Worm (Caenorhabditis elegans): ENCODE data around the gene spe-42.

spe-42 gene

ce11 chrV:11704658-11705057, 32.1 kb downstream of the spe-42 start:
- TF ChIP-seq lsy-2 (tag; optimal IDR thresholded peaks at IDR 0.05) = no peak
- peak; percentile 82 for TF ChIP-seq ces-1 (GFP tag; optimal IDR thresholded peaks at IDR 0.05)
- peak; percentile 84 for TF ChIP-seq aha-1 (tag)
- TF ChIP-seq fkh-10 (GFP tag; optimal IDR thresholded peaks at IDR 0.05) = peak; percentile 77
- peak; percentile 92 for TF ChIP-seq ceh-32 (tag; optimal IDR thresholded peaks at IDR 0.05; ENCODE audit: poor library complexity)
- no peak for TF ChIP-seq ceh-44 (GFP tag; IDR thresholded peaks at IDR 0.05)

- TF ChIP-seq F37D6.2 (tag; optimal IDR thresholded peaks at IDR 0.05) (no peak), ces-1 (GFP tag; optimal IDR thresholded peaks at IDR 0.05) (peak; percentile 68), fkh-10 (GFP tag; optimal IDR thresholded peaks at IDR 0.05) (peak; percentile 84)
Observed at ce11 chrV:11697482-11697881, 39.3 kb downstream of the spe-42 start.

- no peak for TF ChIP-seq ctbp-1 (GFP tag; IDR thresholded peaks at IDR 0.05)
- no peak for TF ChIP-seq zfp-3 (GFP tag; conservative IDR thresholded peaks at IDR 0.05)
- TF ChIP-seq T20F7.1 (GFP tag; optimal IDR thresholded peaks at IDR 0.05) = no peak
- no peak for TF ChIP-seq ces-1 (GFP tag; optimal IDR thresholded peaks at IDR 0.05)
- TF ChIP-seq hif-1 (tag; optimal IDR thresholded peaks at IDR 0.05) = no peak
- TF ChIP-seq lin-13 (GFP tag; optimal IDR thresholded peaks at IDR 0.05) = no peak
- no peak for TF ChIP-seq nhr-102 (tag; optimal IDR thresholded peaks at IDR 0.05)
- TF ChIP-seq Y5F2A.4 (GFP tag; optimal IDR thresholded peaks at IDR 0.05) = no peak
- no peak for TF ChIP-seq nhr-111 (GFP tag; optimal IDR thresholded peaks at IDR 0.05)
- TF ChIP-seq F49E8.2 (tag; optimal IDR thresholded peaks at IDR 0.05; ENCODE audit: borderline replicate concordance) = no peak
- no peak for TF ChIP-seq daf-16 (GFP tag; optimal IDR thresholded peaks at IDR 0.05)
- TF ChIP-seq daf-16 (tag; optimal IDR thresholded peaks at IDR 0.05) = no peak
- no peak for TF ChIP-seq T26A8.4 (GFP tag; IDR thresholded peaks at IDR 0.05)
- TF ChIP-seq set-16 (GFP tag; IDR thresholded peaks at IDR 0.05) = no peak
- TF ChIP-seq nhr-48 (tag; optimal IDR thresholded peaks at IDR 0.05) = no peak
- no peak for TF ChIP-seq lin-39 (tag; optimal IDR thresholded peaks at IDR 0.05)
- no peak for TF ChIP-seq php-3 (GFP tag; IDR thresholded peaks at IDR 0.05)
- TF ChIP-seq fos-1 (tag; optimal IDR thresholded peaks at IDR 0.05) = no peak
Observed at ce11 chrV:11695597-11695996, 41.2 kb downstream of the spe-42 start, which contains the start of gene W05E10.5. Gene W05E10.5 (minus strand): TSS chrV:11695697.

ce11 chrV:11691553-11691952, 45.2 kb downstream of the spe-42 start, which contains the start of gene W05E10.1:
Gene W05E10.1 (minus strand): TSS chrV:11691691.
- TF ChIP-seq zag-1 (tag; optimal IDR thresholded peaks at IDR 0.05) (no peak), nhr-28 (tag; optimal IDR thresholded peaks at IDR 0.05) (peak; percentile 76), aha-1 (tag) (peak; percentile 62), pqm-1 (tag; optimal IDR thresholded peaks at IDR 0.05) (peak; percentile 59), dmd-6 (GFP tag; IDR thresholded peaks at IDR 0.05) (peak; percentile 63)

ce11 chrV:11686877-11687276, 49.9 kb downstream of the spe-42 start, which contains the start of gene W05E10.2:
Gene W05E10.2 (plus strand): TSS chrV:11687177.
- TF ChIP-seq egl-43 (GFP tag; IDR thresholded peaks at IDR 0.05) = no peak
- TF ChIP-seq mxl-3 (GFP tag; optimal IDR thresholded peaks at IDR 0.05) = no peak
- TF ChIP-seq ceh-62 (tag; optimal IDR thresholded peaks at IDR 0.05) = no peak
- TF ChIP-seq hif-1 (tag; optimal IDR thresholded peaks at IDR 0.05) = no peak
- TF ChIP-seq hmg-1.1 (GFP tag; IDR thresholded peaks at IDR 0.05) = no peak
- no peak for TF ChIP-seq cey-2 (tag; optimal IDR thresholded peaks at IDR 0.05; ENCODE audit: borderline replicate concordance, insufficient read depth)
- TF ChIP-seq R02D3.7 (tag; optimal IDR thresholded peaks at IDR 0.05) = no peak
- no peak for TF ChIP-seq zip-11 (GFP tag; IDR thresholded peaks at IDR 0.05)
